Worm (Caenorhabditis elegans): ENCODE data around the gene pyk-2.

DNA sequence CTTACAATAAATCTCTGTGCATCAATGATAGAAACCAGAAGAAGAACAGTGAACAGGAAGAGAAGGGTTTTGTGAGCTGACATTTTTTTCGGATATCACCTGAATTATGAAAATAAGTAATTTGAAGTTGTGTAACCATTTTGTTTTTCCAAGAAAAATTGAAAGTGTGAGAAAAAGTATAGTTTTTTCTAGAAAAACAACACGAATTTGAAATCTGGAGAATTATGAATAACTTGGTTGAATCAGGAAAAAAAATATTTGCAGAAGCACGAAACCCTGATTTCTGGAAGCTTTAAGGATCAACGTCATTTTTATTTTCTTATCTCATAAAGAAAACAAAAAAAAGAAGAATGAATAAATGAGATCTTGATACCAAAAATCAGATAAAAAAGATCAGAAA lies 35.2 kb upstream of the pyk-2 start, which contains the start of gene F13E9.12:
- no peak for TF ChIP-seq rnt-1 (tag; optimal IDR thresholded peaks at IDR 0.05)
- no peak for TF ChIP-seq ztf-16 (tag; optimal IDR thresholded peaks at IDR 0.05)
- TF ChIP-seq ceh-2 (tag; optimal IDR thresholded peaks at IDR 0.05), result no peak
- no peak for TF ChIP-seq C08G9.2 (tag; optimal IDR thresholded peaks at IDR 0.05)
- no peak for TF ChIP-seq madf-2 (tag; optimal IDR thresholded peaks at IDR 0.05)

All from whole organism, late embryonic.